Worm (Caenorhabditis elegans) whole organism, L3 larva: ENCODE results near the gene W07G1.1.

Source experiments
- ZK546.5 ChIP-seq: sonication (generic microtip); optimal IDR thresholded peaks from 2 replicates; lab custom pipeline; 2017; ENCODE audit warnings: missing biosample characterization, missing genetic modification characterization
- ceh-16 ChIP-seq: sonication (generic microtip); optimal IDR thresholded peaks from 2 replicates; lab custom pipeline; 2017; ENCODE audit warnings: missing biosample characterization, missing genetic modification characterization
- egl-27 ChIP-seq: sonication (generic microtip); optimal IDR thresholded peaks from 4 replicates; lab custom pipeline; 2017; ENCODE audit warnings: missing biosample characterization, missing genetic modification reagents, missing genetic modification characterization
- eor-1 ChIP-seq, 2 experiments: fragments of 150-350 bp; optimal IDR thresholded peaks; 2 replicates each; lab custom pipeline; 2014 to 2018; ENCODE audit warnings: missing biosample characterization in 2 of 2, missing genetic modification characterization in 2 of 2
- hmg-11 ChIP-seq: sonication (generic microtip); optimal IDR thresholded peaks from 2 replicates; lab custom pipeline; 2016; ENCODE audit warnings: missing genetic modification characterization, missing compliant biosample characterization
- jun-1 ChIP-seq: fragments of 150-350 bp; optimal IDR thresholded peaks from 2 replicates; lab custom pipeline; 2014; ENCODE audit warnings: missing biosample characterization, missing genetic modification reagents, missing genetic modification characterization
- lin-39 ChIP-seq: fragments of 150-350 bp; optimal IDR thresholded peaks from 2 replicates; lab custom pipeline; 2018; ENCODE audit warnings: missing biosample characterization, missing genetic modification reagents, missing genetic modification characterization
- mdl-1 ChIP-seq: fragments of 150-350 bp; optimal IDR thresholded peaks from 2 replicates; lab custom pipeline; 2014; ENCODE audit warnings: missing biosample characterization, missing genetic modification characterization
- nfya-1 ChIP-seq: sonication (generic microtip); optimal IDR thresholded peaks from 2 replicates; lab custom pipeline; 2017; ENCODE audit warnings: missing genetic modification characterization, mild to moderate bottlenecking, missing compliant biosample characterization, antibody characterized with exemption, moderate library complexity; ENCODE audit not compliant: insufficient read depth
- nhr-67 ChIP-seq: fragments of 150-350 bp; optimal IDR thresholded peaks from 2 replicates; lab custom pipeline; 2014; ENCODE audit warnings: missing biosample characterization, missing genetic modification characterization
- pha-4 ChIP-seq: fragments of 150-350 bp; optimal IDR thresholded peaks from 2 replicates; lab custom pipeline; 2014; ENCODE audit warnings: missing biosample characterization, missing genetic modification reagents, missing genetic modification characterization
- skn-1 ChIP-seq: fragments of 150-350 bp; optimal IDR thresholded peaks from 2 replicates; lab custom pipeline; 2014; ENCODE audit warnings: missing biosample characterization, missing genetic modification characterization
- unc-39 ChIP-seq: sonication (generic microtip); optimal IDR thresholded peaks from 4 replicates; lab custom pipeline; 2017; ENCODE audit warnings: missing biosample characterization, missing genetic modification characterization
- unc-62 ChIP-seq: fragments of 150-350 bp; sonication (generic microtip); optimal IDR thresholded peaks from 4 replicates; lab custom pipeline; 2014; ENCODE audit warnings: missing biosample characterization, missing genetic modification reagents, missing genetic modification characterization

ce11 chrII:13902014-13902413, 37.4 kb downstream of the W07G1.1 start, which contains the start of gene W02B8.1:
- TF ChIP-seq mdl-1 (tag; lab: Kevin White, UChicago) (no peak), ZK546.5 (tag; lab: Kevin White, UChicago) (no peak), unc-62 (no peak), pha-4 (no peak), nhr-67 (tag; lab: Kevin White, UChicago) (no peak), unc-39 (tag; lab: Kevin White, UChicago) (no peak), eor-1 (tag; optimal IDR thresholded peaks at IDR 0.05; lab: Kevin White, UChicago) (no peak), egl-27 (tag; lab: Kevin White, UChicago) (no peak), ceh-16 (tag; lab: Kevin White, UChicago) (no peak), jun-1 (tag; lab: Kevin White, UChicago) (no peak), hmg-11 (tag; lab: Kevin White, UChicago) (no peak), nfya-1 (no peak), lin-39 (no peak), skn-1 (tag; lab: Kevin White, UChicago) (no peak)
